Worm (Caenorhabditis elegans): ENCODE data around the gene F22B5.6.

The F22B5.6 gene

DNA sequence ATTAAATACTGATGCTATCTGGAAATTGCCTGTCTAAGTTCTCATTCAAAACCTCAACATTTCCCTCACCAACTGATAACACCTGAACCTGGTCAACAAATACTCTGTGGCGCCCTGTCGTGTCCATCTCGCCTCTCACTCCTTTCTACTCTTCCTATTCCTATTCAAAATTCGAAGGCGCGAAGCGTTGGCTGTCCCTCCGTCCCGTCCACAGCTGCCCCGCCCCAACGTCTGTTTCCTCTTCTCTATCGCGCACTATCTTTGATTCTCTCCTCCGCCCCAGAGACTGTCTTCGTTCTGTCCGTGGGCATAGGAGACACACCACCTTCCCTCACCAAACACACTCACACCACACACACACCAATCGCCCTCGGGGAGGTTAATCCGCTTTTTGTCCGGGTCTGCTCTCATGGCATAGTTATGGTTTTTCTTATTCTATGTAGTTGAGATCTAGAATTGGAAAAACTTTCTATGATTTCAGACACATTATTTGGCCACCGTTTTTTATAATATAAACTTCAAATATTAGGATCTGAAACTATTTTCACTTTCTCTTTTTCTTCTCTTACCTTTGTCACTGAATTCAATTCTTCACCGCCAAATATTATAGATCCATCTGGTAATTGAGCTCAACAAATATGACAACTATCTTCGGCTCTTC is 43.8 kb downstream of the F22B5.6 start, which contains the start of gene efl-3:
TSS of gene efl-3 (plus strand) at position 611 of the 661 bp plus-strand sequence.
- TF ChIP-seq T22C8.4 (GFP tag; IDR thresholded peaks at IDR 0.05): no peak
- TF ChIP-seq med-1 (GFP tag; optimal IDR thresholded peaks at IDR 0.05; ENCODE audit: insufficient read depth): no peak
- TF ChIP-seq ztf-23 (GFP tag; IDR thresholded peaks at IDR 0.05): no peak
- TF ChIP-seq klf-2 (GFP tag; conservative IDR thresholded peaks at IDR 0.05): no peak
- no peak for TF ChIP-seq flt-1 (GFP tag; IDR thresholded peaks at IDR 0.05)
- no peak for TF ChIP-seq ztf-29 (GFP tag; IDR thresholded peaks at IDR 0.05)
- TF ChIP-seq tab-1 (GFP tag; IDR thresholded peaks at IDR 0.05): no peak
- no peak for TF ChIP-seq cog-1 (tag; optimal IDR thresholded peaks at IDR 0.05)

DNA sequence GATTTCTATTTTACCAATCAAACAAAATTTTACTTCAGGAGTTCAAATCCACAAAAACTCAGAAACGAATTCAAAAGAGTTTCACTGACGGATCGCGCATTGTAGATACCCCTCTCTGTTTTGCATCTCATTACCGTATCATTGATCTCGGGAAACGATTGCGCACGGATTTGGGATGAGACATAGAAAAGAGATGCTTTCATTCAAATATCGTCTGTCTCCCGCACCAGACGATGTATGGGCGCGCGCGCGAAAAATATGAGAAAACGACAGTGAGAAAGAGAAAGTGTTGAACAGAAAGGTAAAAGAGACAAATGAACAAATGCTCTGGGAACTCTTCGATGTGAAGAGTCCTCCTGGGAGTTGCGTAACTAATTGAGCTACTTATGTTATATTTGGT is 45.0 kb downstream of the F22B5.6 start:
- TF ChIP-seq flt-1 (GFP tag; IDR thresholded peaks at IDR 0.05) (no peak), med-1 (GFP tag; optimal IDR thresholded peaks at IDR 0.05; ENCODE audit: insufficient read depth) (no peak), ref-1 (GFP tag; conservative IDR thresholded peaks at IDR 0.05) (no peak), ztf-29 (GFP tag; IDR thresholded peaks at IDR 0.05) (no peak), tab-1 (GFP tag; IDR thresholded peaks at IDR 0.05) (no peak), klf-2 (GFP tag; conservative IDR thresholded peaks at IDR 0.05) (no peak), T22C8.4 (GFP tag; IDR thresholded peaks at IDR 0.05) (no peak), ztf-23 (GFP tag; IDR thresholded peaks at IDR 0.05) (no peak), cog-1 (tag; optimal IDR thresholded peaks at IDR 0.05) (no peak)

DNA sequence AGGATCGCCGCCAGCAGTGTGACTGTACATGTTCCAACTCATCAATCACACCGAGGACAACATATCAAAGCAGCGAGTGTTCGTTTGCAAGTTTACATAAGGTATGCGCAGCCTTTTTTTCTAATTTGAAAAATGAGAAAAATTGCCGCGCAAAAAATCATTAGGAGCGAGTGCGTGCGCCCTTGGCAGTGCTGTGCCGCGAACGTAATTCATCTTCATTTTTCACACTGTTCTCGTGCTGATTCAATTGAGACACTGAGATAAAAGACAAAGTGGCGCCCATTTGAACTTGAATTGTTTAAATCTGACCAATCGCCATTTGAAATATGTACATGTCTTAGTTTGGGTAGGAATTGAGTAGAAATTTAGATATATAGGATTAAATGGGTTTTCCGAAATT is 46.5 kb downstream of the F22B5.6 start:
- TF ChIP-seq med-1 (GFP tag; optimal IDR thresholded peaks at IDR 0.05; ENCODE audit: insufficient read depth): no peak
- no peak for TF ChIP-seq T22C8.4 (GFP tag; IDR thresholded peaks at IDR 0.05)
- TF ChIP-seq cog-1 (tag; optimal IDR thresholded peaks at IDR 0.05): no peak
- no peak for TF ChIP-seq flt-1 (GFP tag; IDR thresholded peaks at IDR 0.05)
- TF ChIP-seq klf-2 (GFP tag; conservative IDR thresholded peaks at IDR 0.05): no peak
- TF ChIP-seq tab-1 (GFP tag; IDR thresholded peaks at IDR 0.05): no peak
- TF ChIP-seq ztf-29 (GFP tag; IDR thresholded peaks at IDR 0.05): no peak
- TF ChIP-seq ref-1 (GFP tag; conservative IDR thresholded peaks at IDR 0.05): no peak
- TF ChIP-seq ztf-23 (GFP tag; IDR thresholded peaks at IDR 0.05): no peak

DNA sequence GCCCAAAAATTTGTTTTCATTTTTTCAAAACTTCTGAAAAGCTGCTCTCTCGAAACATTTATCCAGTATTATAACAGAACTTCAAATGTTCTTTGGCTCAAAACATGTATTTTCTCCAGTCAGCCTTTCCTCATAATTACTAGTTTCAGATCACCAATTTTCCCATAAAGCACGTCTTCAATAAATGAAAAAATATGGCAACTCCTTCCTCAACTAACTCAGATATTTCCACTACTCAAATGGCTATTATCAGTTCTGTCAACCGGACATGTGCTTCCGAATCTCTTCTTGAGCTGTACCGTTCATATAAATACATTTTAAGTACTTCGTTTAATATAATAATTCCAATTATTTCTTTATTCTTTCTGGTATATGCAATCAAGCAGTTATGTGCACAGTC is 48.5 kb downstream of the F22B5.6 start, which contains the start of gene sra-13:
TSS of gene sra-13 (plus strand) at position 195 of the 400 bp plus-strand sequence.
- TF ChIP-seq ztf-29 (GFP tag; IDR thresholded peaks at IDR 0.05): no peak
- no peak for TF ChIP-seq cog-1 (tag; optimal IDR thresholded peaks at IDR 0.05)
- TF ChIP-seq klf-2 (GFP tag; conservative IDR thresholded peaks at IDR 0.05): no peak
- no peak for TF ChIP-seq tab-1 (GFP tag; IDR thresholded peaks at IDR 0.05)
- no peak for TF ChIP-seq med-1 (GFP tag; optimal IDR thresholded peaks at IDR 0.05; ENCODE audit: insufficient read depth)
- no peak for TF ChIP-seq flt-1 (GFP tag; IDR thresholded peaks at IDR 0.05)
- TF ChIP-seq ztf-23 (GFP tag; IDR thresholded peaks at IDR 0.05): no peak
- TF ChIP-seq T22C8.4 (GFP tag; IDR thresholded peaks at IDR 0.05): no peak
- TF ChIP-seq ref-1 (GFP tag; conservative IDR thresholded peaks at IDR 0.05): no peak

DNA sequence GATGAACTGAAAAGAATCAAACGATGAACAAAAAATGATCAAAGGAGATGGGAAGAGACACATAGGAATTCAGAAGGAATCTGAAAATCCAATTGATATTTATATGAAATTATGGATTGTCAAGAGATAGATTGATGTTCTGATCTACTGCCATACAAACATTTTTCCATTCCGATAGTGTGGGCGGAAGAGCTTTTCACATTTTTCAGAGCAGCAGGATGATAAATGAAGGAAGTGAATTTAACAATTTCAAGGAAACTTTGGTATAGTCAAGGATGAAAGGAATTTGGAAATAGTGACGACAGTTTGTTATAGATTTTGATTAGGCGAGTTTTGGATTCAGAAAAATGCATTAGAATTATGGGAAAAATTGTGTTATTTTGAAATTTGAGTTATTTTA is 50.7 kb downstream of the F22B5.6 start, which contains the start of gene ubc-24:
TSS of gene ubc-24 (plus strand) at position 301 of the 400 bp plus-strand sequence.
- TF ChIP-seq ref-1 (GFP tag; conservative IDR thresholded peaks at IDR 0.05) (no peak), ztf-29 (GFP tag; IDR thresholded peaks at IDR 0.05) (no peak), klf-2 (GFP tag; conservative IDR thresholded peaks at IDR 0.05) (no peak), ztf-23 (GFP tag; IDR thresholded peaks at IDR 0.05) (no peak), tab-1 (GFP tag; IDR thresholded peaks at IDR 0.05) (no peak), flt-1 (GFP tag; IDR thresholded peaks at IDR 0.05) (no peak), med-1 (GFP tag; optimal IDR thresholded peaks at IDR 0.05; ENCODE audit: insufficient read depth) (no peak), cog-1 (tag; optimal IDR thresholded peaks at IDR 0.05) (no peak), T22C8.4 (GFP tag; IDR thresholded peaks at IDR 0.05) (no peak)

DNA sequence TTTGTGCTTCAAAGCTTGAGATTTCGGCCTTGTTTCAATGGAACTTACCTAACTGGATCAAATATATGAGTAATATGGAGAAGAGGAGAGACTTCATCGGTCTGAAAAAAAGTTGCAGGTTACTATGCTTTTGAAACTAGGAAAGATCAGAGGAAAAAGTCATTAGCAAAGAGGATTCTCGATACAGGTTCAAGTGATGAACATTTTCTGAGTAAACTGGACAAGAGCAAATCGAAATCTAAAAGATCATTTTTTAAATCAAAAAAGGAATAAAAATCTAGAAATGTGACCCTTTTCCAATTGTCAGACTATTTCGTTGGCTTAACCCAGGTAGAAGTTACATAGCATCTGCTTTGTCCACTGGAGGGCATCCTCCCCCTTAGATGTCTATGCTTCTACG is 51.2 kb downstream of the F22B5.6 start, which contains the start of gene skpo-1:
TSS of gene skpo-1 (minus strand) at position 101 of the 400 bp plus-strand sequence.
- TF ChIP-seq tab-1 (GFP tag; IDR thresholded peaks at IDR 0.05) (no peak), ztf-29 (GFP tag; IDR thresholded peaks at IDR 0.05) (no peak), ref-1 (GFP tag; conservative IDR thresholded peaks at IDR 0.05) (no peak), T22C8.4 (GFP tag; IDR thresholded peaks at IDR 0.05) (no peak), med-1 (GFP tag; optimal IDR thresholded peaks at IDR 0.05; ENCODE audit: insufficient read depth) (no peak), klf-2 (GFP tag; conservative IDR thresholded peaks at IDR 0.05) (no peak)

Measured in whole organism, midembryonic.